Worm (Caenorhabditis elegans) whole organism, early embryonic: Measurements from ENCODE around the gene K09C4.1.

Source experiments
- B0310.2 ChIP-seq: sonication (generic microtip); optimal IDR thresholded peaks from 2 replicates; lab custom pipeline; 2016; ENCODE audit warnings: mild to moderate bottlenecking, missing genetic modification characterization, missing compliant biosample characterization
- F13C5.2 ChIP-seq: sonication (generic microtip); optimal IDR thresholded peaks from 2 replicates; lab custom pipeline; 2017; ENCODE audit warnings: mild to moderate bottlenecking, missing genetic modification characterization, inconsistent platforms, missing compliant biosample characterization
- ama-1 ChIP-seq: fragments of 150-350 bp; optimal IDR thresholded peaks from 2 replicates; lab custom pipeline; 2014
- ceh-13 ChIP-seq: fragments of 200-800 bp; sonication (Bioruptor generic); optimal IDR thresholded peaks from 2 replicates; lab custom pipeline; 2018; ENCODE audit warnings: mild to moderate bottlenecking, missing genetic modification characterization, missing compliant biosample characterization
- ceh-36 ChIP-seq: sonication (generic microtip); optimal IDR thresholded peaks from 2 replicates; lab custom pipeline; 2016; ENCODE audit warnings: missing genetic modification characterization, inconsistent platforms, missing compliant biosample characterization
- ets-7 ChIP-seq: sonication (generic microtip); optimal IDR thresholded peaks from 2 replicates; lab custom pipeline; 2016; ENCODE audit warnings: missing genotype, missing genetic modification characterization, missing compliant biosample characterization
- flt-1 ChIP-seq: fragments of 200-800 bp; sonication (Bioruptor generic); IDR thresholded peaks from 2 replicates; pipeline ENCODE4 v1.3.6; 2022; ENCODE audit warnings: missing genetic modification characterization, missing compliant biosample characterization
- hmbx-1 ChIP-seq: sonication (generic microtip); optimal IDR thresholded peaks from 2 replicates; lab custom pipeline; 2016; ENCODE audit warnings: mild to moderate bottlenecking, missing genetic modification characterization, missing compliant biosample characterization
- hmg-4 ChIP-seq: fragments of 200-800 bp; sonication (Bioruptor generic); optimal IDR thresholded peaks from 2 replicates; lab custom pipeline; 2018; ENCODE audit warnings: mild to moderate bottlenecking, missing genetic modification characterization, missing compliant biosample characterization
- hnd-1 ChIP-seq: sonication (generic microtip); optimal IDR thresholded peaks from 2 replicates; lab custom pipeline; 2016; ENCODE audit warnings: missing genetic modification characterization, missing compliant biosample characterization
- scrt-1 ChIP-seq: fragments of 200-800 bp; sonication (Bioruptor generic); IDR thresholded peaks from 2 replicates; pipeline ENCODE4 v1.3.6; 2022; ENCODE audit warnings: missing genetic modification characterization, missing compliant biosample characterization
- sea-1 ChIP-seq: fragments of 200-800 bp; sonication (Bioruptor generic); conservative IDR thresholded peaks from 2 replicates; pipeline ENCODE4 v1.3.6; 2022; ENCODE audit warnings: missing genetic modification characterization, missing compliant biosample characterization
- tbx-11 ChIP-seq: fragments of 200-800 bp; sonication (Bioruptor generic); IDR thresholded peaks from 2 replicates; pipeline ENCODE4 v1.3.6; 2022; ENCODE audit warnings: missing genetic modification characterization, missing compliant biosample characterization
- tbx-37 ChIP-seq: fragments of 200-800 bp; sonication (Bioruptor generic); conservative IDR thresholded peaks from 2 replicates; pipeline ENCODE4 v1.3.6; 2022; ENCODE audit warnings: missing genetic modification reagents, missing genetic modification characterization, missing compliant biosample characterization

ce11 chrX:3252500-3252899 is 46.2 kb upstream of the K09C4.1 start, which contains the start of gene tba-9:
- TF ChIP-seq sea-1 (GFP tag; lab: Robert Waterston, UW) (no peak), B0310.2 (tag; lab: Kevin White, UChicago) (no peak), ama-1 (lab: Kevin White, UChicago) (no peak), ceh-36 (tag; lab: Kevin White, UChicago) (no peak), ceh-13 (GFP tag; lab: Kevin White, UChicago) (no peak), flt-1 (GFP tag; lab: Robert Waterston, UW) (no peak), hmbx-1 (tag; lab: Kevin White, UChicago) (no peak), ets-7 (tag; lab: Kevin White, UChicago) (no peak), hmg-4 (GFP tag; lab: Kevin White, UChicago) (no peak), tbx-11 (GFP tag; lab: Robert Waterston, UW) (no peak), tbx-37 (GFP tag; lab: Robert Waterston, UW) (no peak), hnd-1 (tag; lab: Kevin White, UChicago) (no peak), F13C5.2 (no peak), scrt-1 (GFP tag; lab: Robert Waterston, UW) (no peak)
